Fruit fly (Drosophila melanogaster): ENCODE results near the gene GILT2.

DNA sequence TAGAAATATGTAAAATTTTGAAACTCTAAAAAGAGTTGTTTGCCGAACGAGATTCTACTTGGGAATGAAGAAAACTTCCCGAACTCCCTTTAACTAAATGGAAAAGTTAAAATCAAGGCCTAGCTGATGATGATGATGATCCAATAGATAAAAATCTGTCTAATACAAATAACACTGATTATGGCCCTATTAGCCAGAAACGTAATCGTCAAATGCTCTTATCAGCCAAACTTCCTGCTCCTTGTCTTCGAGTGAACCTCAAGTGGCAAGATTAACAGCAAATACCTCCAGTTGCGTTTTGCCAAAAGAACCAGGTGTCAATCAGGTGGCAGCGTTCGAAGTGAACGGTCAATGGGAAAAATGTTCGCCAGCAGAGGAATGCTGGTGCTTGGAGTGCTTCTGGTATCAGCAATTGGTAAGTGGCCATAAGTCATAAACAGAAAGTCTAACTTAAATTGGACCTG lies 21.6 kb downstream of the GILT2 start, which contains the start of the genes CG31468 and Gba1a:
- TF ChIP-seq CG12942 (GFP tag; optimal IDR thresholded peaks at IDR 0.05) (no peak), CG11723 (GFP tag; optimal IDR thresholded peaks at IDR 0.05) (no peak), corto (GFP tag; optimal IDR thresholded peaks at IDR 0.05) (no peak), Ada2b (GFP tag; IDR thresholded peaks at IDR 0.05) (no peak), CG8281 (tag; optimal IDR thresholded peaks at IDR 0.05) (no peak), row (GFP tag; IDR thresholded peaks at IDR 0.05) (no peak)
